Fruit fly (Drosophila melanogaster): ENCODE measurements around the gene CG18180.

DNA sequence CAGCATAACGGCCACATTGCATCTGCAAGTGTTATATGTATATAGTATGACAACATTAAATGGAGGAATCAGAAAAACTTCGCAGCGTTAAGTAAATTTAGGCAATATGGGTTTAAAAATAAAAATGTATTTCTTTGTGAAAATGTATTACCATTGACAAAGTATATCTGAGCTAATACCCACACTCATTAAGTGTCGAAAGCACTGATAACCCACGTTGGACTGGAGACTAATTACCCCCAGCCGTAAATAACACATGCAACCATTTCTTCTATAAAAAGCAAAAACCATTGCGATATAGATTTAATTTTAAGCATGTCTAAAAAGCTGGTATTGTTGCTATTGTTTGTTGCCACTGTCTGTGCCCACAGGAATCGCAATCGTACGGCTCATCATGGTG is 3.0 kb upstream of the CG18180 start, which contains the start of gene CG8329:
- TF ChIP-seq ovo (GFP tag; optimal IDR thresholded peaks at IDR 0.05), result no peak
- TF ChIP-seq CG1620 (GFP tag; optimal IDR thresholded peaks at IDR 0.05), result no peak
- no peak for TF ChIP-seq CG11617 (GFP tag; optimal IDR thresholded peaks at IDR 0.05)
- no peak for TF ChIP-seq tj (GFP tag; optimal IDR thresholded peaks at IDR 0.05)
- TF ChIP-seq Mnt (GFP tag; optimal IDR thresholded peaks at IDR 0.05), result no peak
- TF ChIP-seq Crg-1 (GFP tag; optimal IDR thresholded peaks at IDR 0.05), result no peak
- no peak for TF ChIP-seq CG33017 (tag; optimal IDR thresholded peaks at IDR 0.05)
- no peak for TF ChIP-seq CG7101 (tag; optimal IDR thresholded peaks at IDR 0.05)
- no peak for TF ChIP-seq Clk (GFP tag; optimal IDR thresholded peaks at IDR 0.05)
- no peak for TF ChIP-seq kay (GFP tag; ENCODE audit: borderline replicate concordance)

All from whole organism, adult.